Worm (Caenorhabditis elegans) whole organism, late embryonic: ENCODE data around the gene sup-36.

Experiments used
- T23F11.4 ChIP-seq: fragments of 200-800 bp; sonication (Bioruptor generic); optimal IDR thresholded peaks from 2 replicates; lab custom pipeline; 2018; ENCODE audit warnings: mild to moderate bottlenecking, missing genetic modification characterization, missing compliant biosample characterization
- ama-1 ChIP-seq: fragments of 150-350 bp; optimal IDR thresholded peaks from 2 replicates; lab custom pipeline; 2014
- ceh-34 ChIP-seq: sonication (generic microtip); optimal IDR thresholded peaks from 2 replicates; lab custom pipeline; 2016; ENCODE audit warnings: mild to moderate bottlenecking, missing genetic modification characterization, missing compliant biosample characterization
- ceh-9 ChIP-seq: sonication (generic microtip); optimal IDR thresholded peaks from 2 replicates; lab custom pipeline; 2016; ENCODE audit warnings: mild to moderate bottlenecking, missing genetic modification characterization, inconsistent platforms, missing compliant biosample characterization
- elt-2 ChIP-seq: sonication (generic microtip); optimal IDR thresholded peaks from 2 replicates; lab custom pipeline; 2016; ENCODE audit warnings: missing genetic modification reagents, missing genetic modification characterization, missing compliant biosample characterization
- fkh-10 ChIP-seq: fragments of 150-350 bp; optimal IDR thresholded peaks from 2 replicates; lab custom pipeline; 2014; ENCODE audit warnings: missing biosample characterization, missing genetic modification reagents, missing genetic modification characterization
- nhr-11 ChIP-seq: fragments of 150-350 bp; optimal IDR thresholded peaks from 2 replicates; lab custom pipeline; 2014; ENCODE audit warnings: missing biosample characterization, missing genetic modification characterization
- pag-3 ChIP-seq: sonication (generic microtip); optimal IDR thresholded peaks from 2 replicates; lab custom pipeline; 2016; ENCODE audit warnings: missing compliant biosample characterization, missing genetic modification characterization, borderline replicate concordance
- pha-4 ChIP-seq: fragments of 150-350 bp; optimal IDR thresholded peaks from 2 replicates; lab custom pipeline; 2018; ENCODE audit warnings: missing biosample characterization, missing genetic modification reagents, missing genetic modification characterization
- sox-4 ChIP-seq: sonication (generic microtip); optimal IDR thresholded peaks from 2 replicates; lab custom pipeline; 2017; ENCODE audit warnings: mild to moderate bottlenecking, missing genetic modification characterization, inconsistent platforms, missing compliant biosample characterization

- TF ChIP-seq elt-2 (tag; lab: Kevin White, UChicago) = no peak
- TF ChIP-seq sox-4 = no peak
- TF ChIP-seq pag-3 (tag; lab: Kevin White, UChicago) = no peak
- TF ChIP-seq fkh-10 (GFP tag; lab: Kevin White, UChicago) = no peak
- no peak for TF ChIP-seq nhr-11 (tag; lab: Kevin White, UChicago)
- no peak for TF ChIP-seq pha-4
- TF ChIP-seq ceh-34 (tag; lab: Kevin White, UChicago) = no peak
- TF ChIP-seq T23F11.4 (GFP tag; lab: Kevin White, UChicago) = no peak
- no peak for TF ChIP-seq ama-1 (lab: Kevin White, UChicago)
- no peak for TF ChIP-seq ceh-9 (tag; lab: Kevin White, UChicago)
Measured at ce11 chrIV:6605863-6606262, 4.4 kb downstream of the sup-36 start, which contains the start of gene nstp-2.
